Fruit fly (Drosophila melanogaster): ENCODE results near the gene Fuca.
A peak's percentile ranks its signal among the peaks of the same experiment; 100 is the strongest.

The Fuca gene

DNA sequence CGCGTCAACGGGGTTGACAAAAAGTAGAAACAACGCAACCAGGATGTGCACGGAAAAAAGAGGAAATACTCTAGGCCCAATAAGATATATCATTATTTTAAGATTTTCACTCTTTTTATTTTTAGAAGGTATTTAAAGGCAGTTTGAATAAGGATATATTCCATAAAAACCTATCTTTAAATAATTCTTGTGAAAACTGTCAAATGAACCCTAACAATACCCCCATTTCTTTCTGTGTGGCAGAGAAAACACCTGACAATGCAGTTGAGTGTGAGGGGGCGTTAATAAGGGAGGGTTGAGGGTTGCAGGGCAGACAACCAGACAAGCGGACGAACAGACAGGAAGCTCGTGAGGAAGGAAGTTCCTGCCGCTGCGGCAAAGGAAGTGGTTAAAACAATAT, 29.4 kb upstream of the Fuca start (continued):
- TF ChIP-seq sens (GFP tag), result peak; percentile 87
- no peak for TF ChIP-seq CG9609 (GFP tag; optimal IDR thresholded peaks at IDR 0.05)
- peak; percentile 25 for TF ChIP-seq Spps (tag; optimal IDR thresholded peaks at IDR 0.05)
- no peak for TF ChIP-seq her (GFP tag; optimal IDR thresholded peaks at IDR 0.05)
- TF ChIP-seq Gug (GFP tag; IDR thresholded peaks at IDR 0.05), result 0 out of 4 replicates have a peak, but pooled peaks have one; percentile 4
- peak; percentile 12 for TF ChIP-seq bcd (GFP tag; optimal IDR thresholded peaks at IDR 0.05)
- TF ChIP-seq Opbp (GFP tag; IDR thresholded peaks at IDR 0.05; ENCODE audit: partially characterized antibody), result no peak
- no peak for TF ChIP-seq crp (GFP tag; optimal IDR thresholded peaks at IDR 0.05)
- TF ChIP-seq CG18262 (tag; optimal IDR thresholded peaks at IDR 0.05), result peak; percentile 72
- no peak for TF ChIP-seq sd (tag; optimal IDR thresholded peaks at IDR 0.05)
- peak; percentile 75 for TF ChIP-seq CG10979 (tag; optimal IDR thresholded peaks at IDR 0.05)
- TF ChIP-seq PHDP (tag; optimal IDR thresholded peaks at IDR 0.05), result peak; percentile 36
- peak; percentile 53 for TF ChIP-seq row (GFP tag; IDR thresholded peaks at IDR 0.05)
- no peak for TF ChIP-seq br (optimal IDR thresholded peaks at IDR 0.05)
- TF ChIP-seq CG3726 (GFP tag; IDR thresholded peaks at IDR 0.05), result no peak
- peak; percentile 35 for TF ChIP-seq CG6254 (GFP tag; optimal IDR thresholded peaks at IDR 0.05)
- no peak for TF ChIP-seq C15 (GFP tag; IDR thresholded peaks at IDR 0.05)
- TF ChIP-seq CG1647 (GFP tag; optimal IDR thresholded peaks at IDR 0.05), result no peak
- TF ChIP-seq grn (GFP tag; optimal IDR thresholded peaks at IDR 0.05), result no peak
- TF ChIP-seq Xbp1 (GFP tag; optimal IDR thresholded peaks at IDR 0.05), result peak; percentile 31
- no peak for TF ChIP-seq otp (GFP tag; IDR thresholded peaks at IDR 0.05)
- peak; percentile 8 for TF ChIP-seq nom (GFP tag; optimal IDR thresholded peaks at IDR 0.05)
- TF ChIP-seq z (GFP tag; IDR thresholded peaks at IDR 0.05), result no peak
- TF ChIP-seq CG2202 (tag; optimal IDR thresholded peaks at IDR 0.05), result peak; percentile 41
- no peak for TF ChIP-seq TFAM (GFP tag; optimal IDR thresholded peaks at IDR 0.05)
- no peak for TF ChIP-seq repo (GFP tag; optimal IDR thresholded peaks at IDR 0.05)
- TF ChIP-seq tin (GFP tag; optimal IDR thresholded peaks at IDR 0.05), result peak; percentile 32
- no peak for TF ChIP-seq CG4424 (GFP tag; optimal IDR thresholded peaks at IDR 0.05)
- 0 out of 2 replicates have a peak, but pooled peaks have one; percentile 18 for TF ChIP-seq CG17328 (GFP tag; IDR thresholded peaks at IDR 0.05)
- TF ChIP-seq CG2116 (GFP tag; optimal IDR thresholded peaks at IDR 0.05), result peak; percentile 16
- TF ChIP-seq D (optimal IDR thresholded peaks at IDR 0.05), result no peak
- TF ChIP-seq D (GFP tag; optimal IDR thresholded peaks at IDR 0.05), result peak; percentile 23
- no peak for TF ChIP-seq Side (GFP tag; optimal IDR thresholded peaks at IDR 0.05)
- TF ChIP-seq lmd (GFP tag; IDR thresholded peaks at IDR 0.05), result 0 out of 2 replicates have a peak, but pooled peaks have one; percentile 23
- TF ChIP-seq Sox100B (GFP tag; optimal IDR thresholded peaks at IDR 0.05), result peak; percentile 9
- no peak for TF ChIP-seq Vsx1 (GFP tag; optimal IDR thresholded peaks at IDR 0.05)
- TF ChIP-seq CG13287 (GFP tag; IDR thresholded peaks at IDR 0.05; ENCODE audit: partially characterized antibody), result no peak
- no peak for TF ChIP-seq CG2889 (GFP tag; IDR thresholded peaks at IDR 0.05)
- no peak for TF ChIP-seq sc (optimal IDR thresholded peaks at IDR 0.05)
- TF ChIP-seq sc (GFP tag; optimal IDR thresholded peaks at IDR 0.05), result peak; percentile 36
- 0 out of 2 replicates have a peak, but pooled peaks have one; percentile 9 for TF ChIP-seq ttk (GFP tag; IDR thresholded peaks at IDR 0.05)
- TF ChIP-seq CG4730 (GFP tag; IDR thresholded peaks at IDR 0.05), result no peak
- peak; percentile 82 for TF ChIP-seq Ets65A (GFP tag)
- TF ChIP-seq pnt (GFP tag; optimal IDR thresholded peaks at IDR 0.05), result peak; percentile 10
- peak; percentile 2 for TF ChIP-seq ems (GFP tag; optimal IDR thresholded peaks at IDR 0.05)
- TF ChIP-seq Ada2b (GFP tag; IDR thresholded peaks at IDR 0.05), result peak; percentile 26; the same call in 1 of the 2 replicates
- TF ChIP-seq dmrt11E (tag; optimal IDR thresholded peaks at IDR 0.05), result peak; percentile 75
- TF ChIP-seq CG13424 (tag; optimal IDR thresholded peaks at IDR 0.05), result peak; percentile 42
- TF ChIP-seq Drgx (GFP tag; IDR thresholded peaks at IDR 0.05), result peak; percentile 53
- TF ChIP-seq crc (GFP tag; optimal IDR thresholded peaks at IDR 0.05), result no peak
- no peak for TF ChIP-seq CG14667 (GFP tag; IDR thresholded peaks at IDR 0.05)
- no peak for TF ChIP-seq CG14014 (GFP tag; IDR thresholded peaks at IDR 0.05)
- peak; percentile 5 for TF ChIP-seq Dek (tag; optimal IDR thresholded peaks at IDR 0.05)
